Fruit fly (Drosophila melanogaster) whole organism, prepupa: Measurements from ENCODE around the gene Cpr64Ad.

ENCODE experiments used
- CG10631 ChIP-seq: fragments of 200-800 bp; sonication (Bioruptor generic); optimal IDR thresholded peaks from 2 replicates; lab custom pipeline; 2016; ENCODE audit warnings: missing biosample characterization, missing genetic modification characterization
- CG10669 ChIP-seq: fragments of 200-800 bp; sonication (Bioruptor generic); optimal IDR thresholded peaks from 3 replicates; lab custom pipeline; 2018; ENCODE audit warnings: missing biosample characterization, mild to moderate bottlenecking, missing genetic modification characterization, moderate library complexity
- CG11294 ChIP-seq: fragments of 200-800 bp; sonication (Bioruptor generic); IDR thresholded peaks from 2 replicates; pipeline ENCODE4 v1.3.6; 2022; ENCODE audit warnings: missing biosample characterization, missing genetic modification characterization
- CG11762 ChIP-seq: fragments of 200-800 bp; sonication (Bioruptor generic); optimal IDR thresholded peaks from 3 replicates; lab custom pipeline; 2016; ENCODE audit warnings: missing biosample characterization, missing genetic modification characterization; ENCODE audit not compliant: insufficient read depth
- CG11902 ChIP-seq: fragments of 200-800 bp; sonication (Bioruptor generic); optimal IDR thresholded peaks from 3 replicates; lab custom pipeline; 2016; ENCODE audit warnings: missing biosample characterization, missing genetic modification characterization
- CG15336 ChIP-seq: fragments of 200-800 bp; sonication (Bioruptor generic); IDR thresholded peaks from 2 replicates; pipeline ENCODE4 v1.3.6; 2022; ENCODE audit warnings: missing biosample characterization, missing genetic modification characterization
- CG31627 ChIP-seq: fragments of 200-800 bp; sonication (Bioruptor generic); optimal IDR thresholded peaks from 3 replicates; lab custom pipeline; 2016; ENCODE audit warnings: missing biosample characterization, missing genetic modification characterization
- CG32006 ChIP-seq: fragments of 200-800 bp; sonication (Bioruptor generic); optimal IDR thresholded peaks from 3 replicates; lab custom pipeline; 2017; ENCODE audit warnings: missing biosample characterization, mild to moderate bottlenecking, missing genetic modification characterization
- CG3919 ChIP-seq: fragments of 200-800 bp; sonication (Bioruptor generic); optimal IDR thresholded peaks from 3 replicates; lab custom pipeline; 2016; ENCODE audit warnings: missing biosample characterization, missing genetic modification characterization
- CG4318 ChIP-seq: fragments of 200-800 bp; sonication (Bioruptor generic); optimal IDR thresholded peaks from 3 replicates; lab custom pipeline; 2017; ENCODE audit warnings: missing biosample characterization, mild to moderate bottlenecking, missing genetic modification characterization
- CG6276 ChIP-seq: fragments of 200-800 bp; sonication (Bioruptor generic); optimal IDR thresholded peaks from 2 replicates; lab custom pipeline; 2017; ENCODE audit warnings: missing biosample characterization, mild to moderate bottlenecking, missing genetic modification characterization
- CG6792 ChIP-seq: fragments of 200-800 bp; sonication (Bioruptor generic); optimal IDR thresholded peaks from 3 replicates; lab custom pipeline; 2016; ENCODE audit warnings: missing biosample characterization, missing genetic modification characterization
- CG6808 ChIP-seq: fragments of 200-800 bp; sonication (Bioruptor generic); optimal IDR thresholded peaks from 3 replicates; lab custom pipeline; 2017; ENCODE audit warnings: missing biosample characterization, missing genetic modification characterization, mild to moderate bottlenecking, moderate library complexity, missing genetic modification reagents
- CG6854 ChIP-seq: fragments of 200-800 bp; sonication (Bioruptor generic); optimal IDR thresholded peaks from 2 replicates; lab custom pipeline; 2017; ENCODE audit warnings: missing biosample characterization, mild to moderate bottlenecking, missing genetic modification characterization
- CG7368 ChIP-seq: fragments of 200-800 bp; sonication (Bioruptor generic); optimal IDR thresholded peaks from 3 replicates; lab custom pipeline; 2016; ENCODE audit warnings: missing biosample characterization, missing genetic modification characterization
- CG8319 ChIP-seq: fragments of 200-800 bp; sonication (Bioruptor generic); optimal IDR thresholded peaks from 3 replicates; lab custom pipeline; 2016; ENCODE audit warnings: missing biosample characterization, missing genetic modification characterization
- CG8632 ChIP-seq: fragments of 200-800 bp; sonication (Bioruptor generic); optimal IDR thresholded peaks from 3 replicates; lab custom pipeline; 2016; ENCODE audit warnings: missing biosample characterization, missing genetic modification characterization
- CG9139 ChIP-seq: fragments of 200-800 bp; sonication (Bioruptor generic); optimal IDR thresholded peaks from 3 replicates; lab custom pipeline; 2017; ENCODE audit warnings: missing biosample characterization, mild to moderate bottlenecking, missing genetic modification characterization
- Eip75B ChIP-seq: fragments of 200-800 bp; sonication (Bioruptor generic); optimal IDR thresholded peaks from 3 replicates; lab custom pipeline; 2016; ENCODE audit warnings: missing biosample characterization, missing genetic modification characterization
- Eip78C ChIP-seq: fragments of 200-800 bp; sonication (Bioruptor generic); peaks from one replicate; lab custom pipeline; 2016; ENCODE audit warnings: missing biosample characterization, missing genetic modification characterization
- Ets21C ChIP-seq: fragments of 200-800 bp; sonication (Bioruptor generic); optimal IDR thresholded peaks from 3 replicates; lab custom pipeline; 2016; ENCODE audit warnings: missing biosample characterization, missing genetic modification characterization
- Hr38 ChIP-seq: sonication (Bioruptor generic); optimal IDR thresholded peaks from 2 replicates; lab custom pipeline; 2016; ENCODE audit warnings: missing biosample characterization, missing genetic modification characterization
- Hr4 ChIP-seq: fragments of 200-800 bp; sonication (Bioruptor generic); optimal IDR thresholded peaks from 3 replicates; lab custom pipeline; 2016; ENCODE audit warnings: missing biosample characterization, missing genetic modification characterization
- Lpt ChIP-seq: fragments of 200-800 bp; sonication (Bioruptor generic); optimal IDR thresholded peaks from 3 replicates; lab custom pipeline; 2016; ENCODE audit warnings: missing biosample characterization, missing genetic modification characterization
- OdsH ChIP-seq: fragments of 200-800 bp; sonication (Bioruptor generic); optimal IDR thresholded peaks from 3 replicates; lab custom pipeline; 2016; ENCODE audit warnings: missing biosample characterization, missing genetic modification characterization
- Smox ChIP-seq: fragments of 200-800 bp; sonication (Bioruptor generic); optimal IDR thresholded peaks from 3 replicates; lab custom pipeline; 2016; ENCODE audit warnings: missing biosample characterization, missing genetic modification characterization
- Sox102F ChIP-seq: fragments of 200-800 bp; sonication (Bioruptor generic); optimal IDR thresholded peaks from 2 replicates; lab custom pipeline; 2016; ENCODE audit warnings: missing biosample characterization, mild to moderate bottlenecking, missing genetic modification characterization
- Sox14 ChIP-seq: fragments of 200-800 bp; sonication (Bioruptor generic); optimal IDR thresholded peaks from 3 replicates; lab custom pipeline; 2016; ENCODE audit warnings: missing biosample characterization, missing genetic modification characterization
- Sox15 ChIP-seq: fragments of 200-800 bp; sonication (Bioruptor generic); optimal IDR thresholded peaks from 3 replicates; lab custom pipeline; 2016; ENCODE audit warnings: missing biosample characterization, missing genetic modification characterization
- achi ChIP-seq: fragments of 200-800 bp; sonication (Bioruptor generic); optimal IDR thresholded peaks from 3 replicates; lab custom pipeline; 2016; ENCODE audit warnings: missing biosample characterization, missing genetic modification characterization
- acj6 ChIP-seq: fragments of 200-800 bp; sonication (Bioruptor generic); optimal IDR thresholded peaks from 3 replicates; lab custom pipeline; 2016; ENCODE audit warnings: missing biosample characterization, missing genetic modification characterization
- cyc ChIP-seq: fragments of 200-800 bp; sonication (Bioruptor generic); optimal IDR thresholded peaks from 3 replicates; lab custom pipeline; 2016; ENCODE audit warnings: missing biosample characterization, missing genetic modification characterization
- dac ChIP-seq: fragments of 200-800 bp; sonication (Bioruptor generic); optimal IDR thresholded peaks from 2 replicates; lab custom pipeline; 2017; ENCODE audit warnings: missing biosample characterization, mild to moderate bottlenecking, missing genetic modification characterization
- dsx ChIP-seq: fragments of 200-800 bp; optimal IDR thresholded peaks from 3 replicates; lab custom pipeline; 2019; ENCODE audit warnings: missing biosample characterization, mild to moderate bottlenecking, missing genetic modification characterization, moderate library complexity; ENCODE audit not compliant: poor library complexity, severe bottlenecking
- eg ChIP-seq: fragments of 200-800 bp; sonication (Bioruptor generic); IDR thresholded peaks from 3 replicates; pipeline ENCODE4 v1.3.6; 2022; ENCODE audit warnings: missing biosample characterization, missing genetic modification characterization
- esn ChIP-seq: fragments of 200-800 bp; sonication (Bioruptor generic); optimal IDR thresholded peaks from 2 replicates; lab custom pipeline; 2016; ENCODE audit warnings: missing biosample characterization, mild to moderate bottlenecking, missing genetic modification characterization, moderate library complexity
- fd85E ChIP-seq: fragments of 200-800 bp; sonication (Bioruptor generic); optimal IDR thresholded peaks from 3 replicates; lab custom pipeline; 2016; ENCODE audit warnings: missing biosample characterization, missing genetic modification characterization
- fkh ChIP-seq: fragments of 200-800 bp; sonication (Bioruptor generic); optimal IDR thresholded peaks from 3 replicates; lab custom pipeline; 2017; ENCODE audit warnings: missing biosample characterization, mild to moderate bottlenecking, missing genetic modification characterization, moderate library complexity
- lz ChIP-seq: fragments of 200-800 bp; sonication (Bioruptor generic); optimal IDR thresholded peaks from 3 replicates; lab custom pipeline; 2016; ENCODE audit warnings: missing biosample characterization, missing genetic modification characterization
- net ChIP-seq: fragments of 200-800 bp; sonication (Bioruptor generic); optimal IDR thresholded peaks from 3 replicates; lab custom pipeline; 2016; ENCODE audit warnings: missing biosample characterization, missing genetic modification characterization
- pdm3 ChIP-seq: fragments of 200-800 bp; sonication (Bioruptor generic); optimal IDR thresholded peaks from 3 replicates; lab custom pipeline; 2016; ENCODE audit warnings: missing biosample characterization, missing genetic modification characterization
- salr ChIP-seq, 2 experiments: fragments of 200-800 bp; sonication (Bioruptor generic); optimal IDR thresholded peaks; 3 replicates each; lab custom pipeline; 2016 to 2018; ENCODE audit warnings: missing biosample characterization in 2 of 2, missing genetic modification characterization in 2 of 2, mild to moderate bottlenecking in 1 of 2
- spab ChIP-seq: fragments of 200-800 bp; sonication (Bioruptor generic); optimal IDR thresholded peaks from 2 replicates; lab custom pipeline; 2017; ENCODE audit warnings: missing biosample characterization, mild to moderate bottlenecking, missing genetic modification characterization, missing genetic modification reagents
- ss ChIP-seq, 2 experiments: fragments of 200-800 bp; sonication (Bioruptor generic); optimal IDR thresholded peaks; 2 replicates in 1 of 2; 3 replicates in 1 of 2; lab custom pipeline; 2017 to 2018; ENCODE audit warnings: mild to moderate bottlenecking in 2 of 2, missing biosample characterization in 2 of 2, missing genetic modification characterization in 2 of 2, moderate library complexity in 1 of 2
- svp ChIP-seq: fragments of 200-800 bp; sonication (Bioruptor generic); peaks from one replicate; lab custom pipeline; 2016; ENCODE audit warnings: missing biosample characterization, missing genetic modification characterization
- topi ChIP-seq: fragments of 200-800 bp; sonication (Bioruptor generic); optimal IDR thresholded peaks from 3 replicates; lab custom pipeline; 2016; ENCODE audit warnings: missing biosample characterization, missing genetic modification characterization

The Cpr64Ad gene

DNA sequence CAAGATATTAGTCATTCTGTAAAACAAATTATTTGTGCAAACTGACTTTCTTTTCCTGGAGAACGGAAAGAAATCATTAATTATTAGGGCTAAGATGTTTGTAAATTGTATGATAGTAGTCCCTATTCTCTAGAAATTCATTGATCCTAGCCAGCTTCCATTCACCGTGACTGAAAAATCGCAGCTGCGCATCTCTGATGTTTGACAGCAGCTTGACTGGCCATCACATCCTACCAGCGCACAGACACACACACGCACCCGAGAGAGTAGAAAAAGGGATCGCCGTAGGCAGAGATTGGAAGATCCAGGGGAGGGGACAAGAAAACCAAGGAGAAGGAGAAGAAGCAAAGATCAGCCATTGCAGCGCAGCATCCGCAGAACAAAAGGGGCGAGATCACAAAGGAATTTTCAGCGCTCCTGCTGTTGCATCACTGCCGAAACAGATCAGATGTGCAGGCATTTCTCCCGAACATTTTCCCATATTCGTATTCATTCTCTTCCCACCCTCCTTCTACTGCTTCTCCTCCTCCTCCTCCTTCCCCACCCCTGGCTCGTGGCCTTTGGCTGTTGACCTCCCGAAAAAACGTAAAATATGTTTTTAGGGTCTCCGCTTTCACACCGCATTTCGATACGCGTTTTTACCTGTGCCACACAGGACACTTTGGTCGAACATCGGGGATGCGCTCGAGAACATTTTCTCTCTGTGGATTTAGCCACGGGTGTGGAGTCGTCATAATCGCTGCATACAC lies 37.9 kb downstream of the Cpr64Ad start (continued):
- TF ChIP-seq CG6854 (no peak), svp (GFP tag; lab: Kevin White, UChicago) (peak; percentile 95), CG6276 (GFP tag; lab: Kevin White, UChicago) (no peak), fd85E (GFP tag; lab: Kevin White, UChicago) (no peak), ss (GFP tag; optimal IDR thresholded peaks at IDR 0.05; lab: Kevin White, UChicago) (peak in 1 of 2 experiments; percentile 6), Smox (GFP tag; lab: Kevin White, UChicago) (no peak), Lpt (GFP tag; lab: Kevin White, UChicago) (no peak), OdsH (GFP tag; lab: Kevin White, UChicago) (no peak), Ets21C (peak; percentile 9), Eip75B (no peak), CG11902 (GFP tag; lab: Kevin White, UChicago) (no peak), CG10669 (GFP tag; lab: Kevin White, UChicago) (no peak), Sox14 (GFP tag; lab: Kevin White, UChicago) (peak; percentile 53), achi (GFP tag; lab: Kevin White, UChicago) (no peak), topi (GFP tag; lab: Kevin White, UChicago) (no peak), Eip78C (GFP tag; lab: Kevin White, UChicago) (peak; percentile 72), esn (no peak), CG4318 (GFP tag; lab: Kevin White, UChicago) (no peak)

- TF ChIP-seq CG11762 (GFP tag; lab: Kevin White, UChicago) (no peak), CG8319 (GFP tag; lab: Kevin White, UChicago) (no peak), CG6792 (no peak), CG11902 (GFP tag; lab: Kevin White, UChicago) (no peak), CG32006 (GFP tag; lab: Kevin White, UChicago) (no peak), Eip78C (GFP tag; lab: Kevin White, UChicago) (peak; percentile 44), fd85E (GFP tag; lab: Kevin White, UChicago) (no peak), cyc (GFP tag; lab: Kevin White, UChicago) (no peak), fkh (GFP tag; lab: Kevin White, UChicago) (peak; percentile 73), salr (GFP tag; optimal IDR thresholded peaks at IDR 0.05; lab: Kevin White, UChicago) (no peak), CG7368 (GFP tag; lab: Kevin White, UChicago) (no peak), net (GFP tag; lab: Kevin White, UChicago) (no peak), dsx (GFP tag; lab: Kevin White, UChicago) (peak; percentile 66), CG10631 (GFP tag; lab: Kevin White, UChicago) (no peak), pdm3 (GFP tag; lab: Kevin White, UChicago) (no peak), Sox14 (GFP tag; lab: Kevin White, UChicago) (peak; percentile 38), eg (GFP tag; lab: Robert Waterston, UW) (no peak), Ets21C (no peak), Sox15 (no peak), svp (GFP tag; lab: Kevin White, UChicago) (peak; percentile 92), CG6808 (GFP tag; lab: Kevin White, UChicago) (no peak), CG9139 (no peak), CG6854 (no peak), CG3919 (GFP tag; lab: Kevin White, UChicago) (no peak), acj6 (GFP tag; lab: Kevin White, UChicago) (no peak), CG8632 (GFP tag; lab: Kevin White, UChicago) (no peak), lz (GFP tag; lab: Kevin White, UChicago) (no peak), CG11294 (GFP tag; lab: Robert Waterston, UW) (no peak), Hr38 (GFP tag; lab: Kevin White, UChicago) (no peak), CG15336 (GFP tag; lab: Robert Waterston, UW) (no peak), Eip75B (no peak), topi (GFP tag; lab: Kevin White, UChicago) (no peak), Sox102F (no peak), CG10669 (GFP tag; lab: Kevin White, UChicago) (no peak), dac (GFP tag; lab: Kevin White, UChicago) (no peak), Lpt (GFP tag; lab: Kevin White, UChicago) (no peak), spab (GFP tag; lab: Kevin White, UChicago) (no peak), Smox (GFP tag; lab: Kevin White, UChicago) (no peak), CG31627 (GFP tag; lab: Kevin White, UChicago) (no peak), Hr4 (GFP tag; lab: Kevin White, UChicago) (no peak)
Measured at dm6 chr3L:4253611-4254300, 38.6 kb downstream of the Cpr64Ad start.
